ENCODE assay signal across 5 fruit fly cellular contexts in genomic region chr3R:14744339-14745129, dm6.
TF ChIP-seq lines count a peak whose summit lies in the region.

No protein-coding gene starts in this region.

- no peak for TF ChIP-seq CTCF in whole organism, embryonic (GFP tag; optimal IDR thresholded peaks at IDR 0.05; lab: Kevin White, UChicago)

TF ChIP-seq in whole organism, adult, 20 proteins besides CTCF, POLR2A, EP300 and RAD21:
- no peak for TF ChIP-seq tj (GFP tag; optimal IDR thresholded peaks at IDR 0.05; lab: Kevin White, UChicago)
- peak; percentile 17 for TF ChIP-seq cic (GFP tag; optimal IDR thresholded peaks at IDR 0.05; lab: Kevin White, UChicago)
- no peak for TF ChIP-seq CG14711 (tag; optimal IDR thresholded peaks at IDR 0.05; lab: Kevin White, UChicago)
- no peak for TF ChIP-seq cnc (optimal IDR thresholded peaks at IDR 0.05; lab: Kevin White, UChicago)
- TF ChIP-seq kay (GFP tag; lab: Kevin White, UChicago; ENCODE audit: borderline replicate concordance) = peak; percentile 73

TF ChIP-seq in whole organism, embryonic, 481 proteins besides CTCF, POLR2A, EP300 and RAD21 (continues in another document):
- TF ChIP-seq CoRest (tag; optimal IDR thresholded peaks at IDR 0.05; lab: Kevin White, UChicago) (peak; percentile 32), zfh1 (GFP tag; IDR thresholded peaks at IDR 0.05; lab: Robert Waterston, UW) (0 out of 3 replicates have a peak, but pooled peaks have one; percentile 31), sob (GFP tag; IDR thresholded peaks at IDR 0.05; lab: Robert Waterston, UW) (no peak), CG12104 (GFP tag; optimal IDR thresholded peaks at IDR 0.05; lab: Kevin White, UChicago) (no peak), dpn (GFP tag; optimal IDR thresholded peaks at IDR 0.05; lab: Kevin White, UChicago) (peak in 1 of 2 experiments; percentile 11), NK7.1 (GFP tag; optimal IDR thresholded peaks at IDR 0.05; lab: Kevin White, UChicago) (no peak), jumu (GFP tag; optimal IDR thresholded peaks at IDR 0.05; lab: Kevin White, UChicago) (no peak), CG11247 (GFP tag; IDR thresholded peaks at IDR 0.05; lab: Robert Waterston, UW) (no peak), Myb (GFP tag; optimal IDR thresholded peaks at IDR 0.05; lab: Kevin White, UChicago) (no peak), eyg (GFP tag; optimal IDR thresholded peaks at IDR 0.05; lab: Kevin White, UChicago) (no peak), CG12299 (tag; optimal IDR thresholded peaks at IDR 0.05; lab: Kevin White, UChicago) (no peak), CG11504 (tag; optimal IDR thresholded peaks at IDR 0.05; lab: Kevin White, UChicago) (peak; percentile 45), Doc3 (GFP tag; IDR thresholded peaks at IDR 0.05; lab: Robert Waterston, UW; ENCODE audit: partially characterized antibody) (no peak), NC2β (GFP tag; optimal IDR thresholded peaks at IDR 0.05; lab: Kevin White, UChicago) (no peak), Rx (GFP tag; IDR thresholded peaks at IDR 0.05; lab: Robert Waterston, UW) (0 out of 2 replicates have a peak, but pooled peaks have one; percentile 17), Ets65A (GFP tag; lab: Kevin White, UChicago) (peak; percentile 60), mirr (GFP tag; optimal IDR thresholded peaks at IDR 0.05; lab: Kevin White, UChicago) (no peak), CG6689 (GFP tag; IDR thresholded peaks at IDR 0.05; lab: Robert Waterston, UW) (0 out of 2 replicates have a peak, but pooled peaks have one; percentile 7), CG15269 (tag; optimal IDR thresholded peaks at IDR 0.05; lab: Kevin White, UChicago) (peak; percentile 9), CG2875 (GFP tag; optimal IDR thresholded peaks at IDR 0.05; lab: Kevin White, UChicago) (peak; percentile 26), luna (GFP tag; optimal IDR thresholded peaks at IDR 0.05; lab: Kevin White, UChicago) (no peak)

TF ChIP-seq in whole organism, prepupa, 60 proteins besides CTCF, POLR2A, EP300 and RAD21:
- TF ChIP-seq fkh (GFP tag; optimal IDR thresholded peaks at IDR 0.05; lab: Kevin White, UChicago) (peak; percentile 37), Eip78C (GFP tag; lab: Kevin White, UChicago) (peak; percentile 73), CG6276 (GFP tag; optimal IDR thresholded peaks at IDR 0.05; lab: Kevin White, UChicago) (no peak), dac (GFP tag; optimal IDR thresholded peaks at IDR 0.05; lab: Kevin White, UChicago) (no peak), spab (GFP tag; optimal IDR thresholded peaks at IDR 0.05; lab: Kevin White, UChicago) (no peak), CG9139 (GFP tag; optimal IDR thresholded peaks at IDR 0.05; lab: Kevin White, UChicago) (no peak), topi (GFP tag; optimal IDR thresholded peaks at IDR 0.05; lab: Kevin White, UChicago) (peak; percentile 12)

TF ChIP-seq in whole organism, pupa, 21 proteins besides CTCF, POLR2A, EP300 and RAD21:
- TF ChIP-seq Snoo (tag; optimal IDR thresholded peaks at IDR 0.05; lab: Kevin White, UChicago) (peak; percentile 15), Pif1B (GFP tag; optimal IDR thresholded peaks at IDR 0.05; lab: Kevin White, UChicago) (no peak)
TF ChIP-seq in whole organism, pupa: peak in this region for 1.

TF ChIP-seq in whole organism, wandering third instar larva, 38 proteins besides CTCF, POLR2A, EP300 and RAD21:
- no peak for TF ChIP-seq Abd-B (GFP tag; optimal IDR thresholded peaks at IDR 0.05; lab: Kevin White, UChicago)
- no peak for TF ChIP-seq N (GFP tag; optimal IDR thresholded peaks at IDR 0.05; lab: Kevin White, UChicago)
- peak; percentile 33 for TF ChIP-seq OdsH (GFP tag; optimal IDR thresholded peaks at IDR 0.05; lab: Kevin White, UChicago)
- no peak for TF ChIP-seq CrebA (GFP tag; optimal IDR thresholded peaks at IDR 0.05; lab: Kevin White, UChicago; ENCODE audit: borderline replicate concordance)
- no peak for TF ChIP-seq Hr78 (GFP tag; optimal IDR thresholded peaks at IDR 0.05; lab: Kevin White, UChicago)
- TF ChIP-seq dsf (GFP tag; optimal IDR thresholded peaks at IDR 0.05; lab: Kevin White, UChicago; ENCODE audit: borderline replicate concordance) = no peak
- no peak for TF ChIP-seq psq (GFP tag; optimal IDR thresholded peaks at IDR 0.05; lab: Kevin White, UChicago)
- peak; percentile 11 for TF ChIP-seq dmrt93B (GFP tag; optimal IDR thresholded peaks at IDR 0.05; lab: Kevin White, UChicago)
- no peak for TF ChIP-seq jim (GFP tag; optimal IDR thresholded peaks at IDR 0.05; lab: Kevin White, UChicago)
- TF ChIP-seq CG32264 (GFP tag; optimal IDR thresholded peaks at IDR 0.05; lab: Kevin White, UChicago) = no peak
- no peak for TF ChIP-seq usp (GFP tag; optimal IDR thresholded peaks at IDR 0.05; lab: Kevin White, UChicago)
- TF ChIP-seq tai (GFP tag; optimal IDR thresholded peaks at IDR 0.05; lab: Kevin White, UChicago) = no peak
- peak; percentile 61 for TF ChIP-seq Sp1 (GFP tag; optimal IDR thresholded peaks at IDR 0.05; lab: Kevin White, UChicago)
- peak; percentile 74 for TF ChIP-seq Hr83 (GFP tag; optimal IDR thresholded peaks at IDR 0.05; lab: Kevin White, UChicago; ENCODE audit: poor library complexity, severe bottlenecking)
- TF ChIP-seq h (GFP tag; optimal IDR thresholded peaks at IDR 0.05; lab: Kevin White, UChicago) = peak; percentile 61
- no peak for TF ChIP-seq lola (GFP tag; optimal IDR thresholded peaks at IDR 0.05; lab: Kevin White, UChicago)
- TF ChIP-seq brk (GFP tag; optimal IDR thresholded peaks at IDR 0.05; lab: Kevin White, UChicago) = no peak
- TF ChIP-seq sv (GFP tag; optimal IDR thresholded peaks at IDR 0.05; lab: Kevin White, UChicago) = no peak
- peak; percentile 52 for TF ChIP-seq rgr (GFP tag; optimal IDR thresholded peaks at IDR 0.05; lab: Kevin White, UChicago)
- no peak for TF ChIP-seq pan (optimal IDR thresholded peaks at IDR 0.05; lab: Kevin White, UChicago)
- no peak for TF ChIP-seq Vsx2 (GFP tag; optimal IDR thresholded peaks at IDR 0.05; lab: Kevin White, UChicago; ENCODE audit: partially characterized antibody)
- TF ChIP-seq br (GFP tag; optimal IDR thresholded peaks at IDR 0.05; lab: Kevin White, UChicago) = peak; percentile 40
- no peak for TF ChIP-seq Mio (GFP tag; optimal IDR thresholded peaks at IDR 0.05; lab: Kevin White, UChicago)
- no peak for TF ChIP-seq woc (GFP tag; optimal IDR thresholded peaks at IDR 0.05; lab: Kevin White, UChicago)
- no peak for TF ChIP-seq dl (GFP tag; optimal IDR thresholded peaks at IDR 0.05; lab: Kevin White, UChicago; ENCODE audit: insufficient read depth in 1 of 2, partially characterized antibody in 2 of 2)
- peak; percentile 23 for TF ChIP-seq HLH106 (tag; optimal IDR thresholded peaks at IDR 0.05; lab: Kevin White, UChicago)
- TF ChIP-seq Dfd (GFP tag; optimal IDR thresholded peaks at IDR 0.05; lab: Kevin White, UChicago) = no peak
- TF ChIP-seq fru (GFP tag; optimal IDR thresholded peaks at IDR 0.05; lab: Kevin White, UChicago) = peak; percentile 50
- TF ChIP-seq Rel (GFP tag; optimal IDR thresholded peaks at IDR 0.05; lab: Kevin White, UChicago) = no peak
- TF ChIP-seq Rel (tag; optimal IDR thresholded peaks at IDR 0.05; lab: Kevin White, UChicago) = peak; percentile 44
- no peak for TF ChIP-seq CG9705 (GFP tag; optimal IDR thresholded peaks at IDR 0.05; lab: Kevin White, UChicago)
- no peak for TF ChIP-seq GATAd (GFP tag; optimal IDR thresholded peaks at IDR 0.05; lab: Kevin White, UChicago)
- peak in 1 of 2 experiments; percentile 40 for TF ChIP-seq foxo (GFP tag; optimal IDR thresholded peaks at IDR 0.05; lab: Kevin White, UChicago)
- TF ChIP-seq ey (GFP tag; optimal IDR thresholded peaks at IDR 0.05; lab: Kevin White, UChicago) = no peak
- no peak for TF ChIP-seq sage (GFP tag; optimal IDR thresholded peaks at IDR 0.05; lab: Kevin White, UChicago)
- no peak for TF ChIP-seq Myc (optimal IDR thresholded peaks at IDR 0.05; lab: Kevin White, UChicago)
- TF ChIP-seq Hnf4 (GFP tag; optimal IDR thresholded peaks at IDR 0.05; lab: Kevin White, UChicago) = no peak
- TF ChIP-seq Jra (GFP tag; optimal IDR thresholded peaks at IDR 0.05; lab: Kevin White, UChicago) = no peak
- no peak for TF ChIP-seq Dif (GFP tag; optimal IDR thresholded peaks at IDR 0.05; lab: Kevin White, UChicago; ENCODE audit: partially characterized antibody)
